Fruit fly (Drosophila melanogaster) whole organism, embryonic: ENCODE measurements around the gene CG14427.
A peak's percentile ranks its signal among the peaks of the same experiment; 100 is the strongest.

Experiments used
- Asciz ChIP-seq: fragments of 200-800 bp; sonication (Bioruptor generic); optimal IDR thresholded peaks from 2 replicates; lab custom pipeline; 2017; ENCODE audit warnings: missing biosample characterization, mild to moderate bottlenecking, missing genetic modification characterization, missing genetic modification reagents
- Atf-2 ChIP-seq: fragments of 200-800 bp; sonication (Bioruptor generic); optimal IDR thresholded peaks from 2 replicates; lab custom pipeline; 2016; ENCODE audit warnings: missing biosample characterization, missing genetic modification characterization
- Bdp1 ChIP-seq: fragments of 200-800 bp; sonication (Bioruptor generic); optimal IDR thresholded peaks from 3 replicates; lab custom pipeline; 2016; ENCODE audit warnings: missing biosample characterization, missing genetic modification characterization
- Blimp-1 ChIP-seq: fragments of 200-800 bp; sonication (Bioruptor generic); optimal IDR thresholded peaks from 3 replicates; lab custom pipeline; 2018; ENCODE audit warnings: missing biosample characterization, missing genetic modification characterization, mild to moderate bottlenecking, moderate library complexity, missing genetic modification reagents
- C15 ChIP-seq: fragments of 200-800 bp; sonication (Bioruptor generic); IDR thresholded peaks from 3 replicates; pipeline ENCODE4 v1.3.6; 2022; ENCODE audit warnings: missing biosample characterization, missing genetic modification characterization
- CG10543 ChIP-seq: fragments of 200-800 bp; sonication (Bioruptor generic); optimal IDR thresholded peaks from 3 replicates; lab custom pipeline; 2017; ENCODE audit warnings: missing biosample characterization, mild to moderate bottlenecking, missing genetic modification characterization, moderate library complexity
- CG11085 ChIP-seq: fragments of 200-800 bp; sonication (Bioruptor generic); IDR thresholded peaks from 2 replicates; pipeline ENCODE4 v1.3.6; 2022; ENCODE audit warnings: missing biosample characterization, missing genetic modification characterization
- CG11696 ChIP-seq: fragments of 200-800 bp; sonication (Bioruptor generic); IDR thresholded peaks from 2 replicates; pipeline ENCODE4 v1.3.6; 2022; ENCODE audit warnings: missing biosample characterization, missing genetic modification characterization
- CG12219 ChIP-seq: fragments of 200-800 bp; sonication (Bioruptor generic); optimal IDR thresholded peaks from 3 replicates; lab custom pipeline; 2018; ENCODE audit warnings: missing biosample characterization, mild to moderate bottlenecking, missing genetic modification characterization
- CG12299 ChIP-seq: fragments of 200-800 bp; sonication (Bioruptor generic); optimal IDR thresholded peaks from 2 replicates; lab custom pipeline; 2018; ENCODE audit warnings: missing biosample characterization, mild to moderate bottlenecking, missing genetic modification characterization
- CG12769 ChIP-seq: fragments of 200-800 bp; sonication (Bioruptor generic); optimal IDR thresholded peaks from 2 replicates; lab custom pipeline; 2019; ENCODE audit warnings: missing biosample characterization, mild to moderate bottlenecking, missing genetic modification characterization, moderate library complexity
- CG12942 ChIP-seq: fragments of 200-800 bp; sonication (Bioruptor generic); optimal IDR thresholded peaks from 3 replicates; lab custom pipeline; 2016; ENCODE audit warnings: missing biosample characterization, missing genetic modification characterization
- CG14050 ChIP-seq: fragments of 200-800 bp; sonication (Bioruptor generic); IDR thresholded peaks from 3 replicates; pipeline ENCODE4 v1.3.6; 2022; ENCODE audit warnings: missing biosample characterization, missing genetic modification characterization
- CG1529 ChIP-seq: fragments of 200-800 bp; sonication (Bioruptor generic); optimal IDR thresholded peaks from 3 replicates; lab custom pipeline; 2018; ENCODE audit warnings: missing biosample characterization, missing genetic modification characterization
- CG15514 ChIP-seq: fragments of 200-800 bp; sonication (Bioruptor generic); optimal IDR thresholded peaks from 3 replicates; lab custom pipeline; 2017; ENCODE audit warnings: missing biosample characterization, missing genetic modification characterization, mild to moderate bottlenecking, moderate library complexity, missing genetic modification reagents
- CG15696 ChIP-seq: fragments of 200-800 bp; sonication (Bioruptor generic); optimal IDR thresholded peaks from 2 replicates; lab custom pipeline; 2019; ENCODE audit warnings: missing biosample characterization, mild to moderate bottlenecking, missing genetic modification characterization, moderate library complexity
- CG2116 ChIP-seq: fragments of 200-800 bp; sonication (Bioruptor generic); optimal IDR thresholded peaks from 3 replicates; lab custom pipeline; 2018; ENCODE audit warnings: missing biosample characterization, mild to moderate bottlenecking, missing genetic modification characterization
- CG32767 ChIP-seq: fragments of 200-800 bp; sonication (Bioruptor generic); IDR thresholded peaks from 2 replicates; pipeline ENCODE4 v1.3.6; 2022; ENCODE audit warnings: missing biosample characterization, missing genetic modification characterization
- CG3407 ChIP-seq: fragments of 200-800 bp; sonication (Bioruptor generic); optimal IDR thresholded peaks from 2 replicates; lab custom pipeline; 2018; ENCODE audit warnings: missing biosample characterization, mild to moderate bottlenecking, missing genetic modification characterization
- CG34422 ChIP-seq: fragments of 200-800 bp; sonication (Bioruptor generic); IDR thresholded peaks from 3 replicates; pipeline ENCODE4 v1.3.6; 2022; ENCODE audit warnings: missing biosample characterization, missing genetic modification characterization
- CG3847 ChIP-seq: fragments of 200-800 bp; sonication (Bioruptor generic); IDR thresholded peaks from 2 replicates; pipeline ENCODE4 v1.3.6; 2022; ENCODE audit warnings: missing biosample characterization, missing genetic modification characterization
- CG5953 ChIP-seq: fragments of 200-800 bp; sonication (Bioruptor generic); IDR thresholded peaks from 2 replicates; pipeline ENCODE4 v1.3.6; 2022; ENCODE audit warnings: missing biosample characterization, missing genetic modification characterization
- CG6175 ChIP-seq: fragments of 200-800 bp; sonication (Bioruptor generic); IDR thresholded peaks from 3 replicates; pipeline ENCODE4 v1.3.6; 2022; ENCODE audit warnings: missing biosample characterization, missing genetic modification characterization
- CG6765 ChIP-seq: fragments of 200-800 bp; sonication (Bioruptor generic); optimal IDR thresholded peaks from 3 replicates; lab custom pipeline; 2017; ENCODE audit warnings: missing biosample characterization, mild to moderate bottlenecking, missing genetic modification characterization
- CG8478 ChIP-seq: fragments of >200 bp; optimal IDR thresholded peaks from 2 replicates; lab custom pipeline; 2018
- CG8924 ChIP-seq: fragments of 200-800 bp; optimal IDR thresholded peaks from 3 replicates; lab custom pipeline; 2019; ENCODE audit warnings: missing biosample characterization, mild to moderate bottlenecking, missing genetic modification characterization, moderate library complexity
- CG9215 ChIP-seq: fragments of 200-800 bp; sonication (Bioruptor generic); IDR thresholded peaks from 2 replicates; pipeline ENCODE4 v1.3.6; 2022; ENCODE audit warnings: missing biosample characterization, missing genetic modification characterization
- Dad ChIP-seq: fragments of 200-800 bp; sonication (Bioruptor generic); optimal IDR thresholded peaks from 3 replicates; lab custom pipeline; 2016; ENCODE audit warnings: missing biosample characterization, missing genetic modification characterization
- Dp ChIP-seq: fragments of 200-800 bp; sonication (Bioruptor generic); optimal IDR thresholded peaks from 2 replicates; lab custom pipeline; 2018; ENCODE audit warnings: missing biosample characterization, mild to moderate bottlenecking, missing genetic modification characterization, moderate library complexity
- Hey ChIP-seq: fragments of 200-800 bp; sonication (Bioruptor generic); optimal IDR thresholded peaks from 3 replicates; lab custom pipeline; 2018; ENCODE audit warnings: missing biosample characterization, mild to moderate bottlenecking, missing genetic modification characterization
- Hr3 ChIP-seq: fragments of 200-800 bp; sonication (Bioruptor generic); optimal IDR thresholded peaks from 3 replicates; lab custom pipeline; 2016; ENCODE audit warnings: missing biosample characterization, missing genetic modification characterization
- Oli ChIP-seq: fragments of 200-800 bp; sonication (Bioruptor generic); optimal IDR thresholded peaks from 2 replicates; lab custom pipeline; 2018; ENCODE audit warnings: missing biosample characterization, mild to moderate bottlenecking, missing genetic modification characterization, moderate library complexity
- Poxn ChIP-seq: fragments of 200-800 bp; sonication (Bioruptor generic); IDR thresholded peaks from 2 replicates; pipeline ENCODE4 v1.3.6; 2022; ENCODE audit warnings: missing biosample characterization, missing genetic modification characterization
- Sry-β ChIP-seq: fragments of 200-800 bp; sonication (Bioruptor generic); optimal IDR thresholded peaks from 2 replicates; lab custom pipeline; 2018; ENCODE audit warnings: missing biosample characterization, mild to moderate bottlenecking, missing genetic modification characterization, moderate library complexity
- Trl ChIP-seq, 3 experiments: fragments of >200 bp in 2 of 3; fragments of 200-800 bp in 1 of 3; sonication (Bioruptor generic) in 1 of 3; optimal IDR thresholded peaks; 2 replicates in 1 of 3; 3 replicates in 2 of 3; lab custom pipeline; 2016 to 2017; ENCODE audit warnings: missing biosample characterization in 1 of 3, missing genetic modification characterization in 1 of 3
- Xrp1 ChIP-seq: fragments of 200-800 bp; sonication (Bioruptor generic); IDR thresholded peaks from 2 replicates; pipeline ENCODE4 v1.3.6; 2022; ENCODE audit warnings: missing biosample characterization, missing genetic modification characterization
- bcd ChIP-seq: fragments of 200-800 bp; sonication (Bioruptor generic); optimal IDR thresholded peaks from 2 replicates; lab custom pipeline; 2017; ENCODE audit warnings: missing biosample characterization, mild to moderate bottlenecking, missing genetic modification characterization
- btn ChIP-seq: fragments of 200-800 bp; sonication (Bioruptor generic); optimal IDR thresholded peaks from 2 replicates; lab custom pipeline; 2016; ENCODE audit warnings: missing biosample characterization, missing genetic modification characterization
- chif ChIP-seq, 2 experiments: fragments of 200-800 bp; sonication (Bioruptor generic); optimal IDR thresholded peaks; 3 replicates each; lab custom pipeline; 2016; ENCODE audit warnings: missing biosample characterization in 2 of 2, missing genetic modification characterization in 2 of 2
- esg ChIP-seq: fragments of 200-800 bp; sonication (Bioruptor generic); conservative IDR thresholded peaks from 2 replicates; pipeline ENCODE4 v1.3.6; 2022; ENCODE audit warnings: missing biosample characterization, missing genetic modification characterization
- exex ChIP-seq: fragments of 200-800 bp; sonication (Bioruptor generic); optimal IDR thresholded peaks from 4 replicates; lab custom pipeline; 2018; ENCODE audit warnings: missing biosample characterization, mild to moderate bottlenecking, missing genetic modification characterization, moderate library complexity
- grau ChIP-seq: fragments of 200-800 bp; optimal IDR thresholded peaks from 3 replicates; lab custom pipeline; 2019; ENCODE audit warnings: missing biosample characterization, mild to moderate bottlenecking, missing genetic modification characterization, moderate library complexity
- mam ChIP-seq: fragments of 200-800 bp; sonication (Bioruptor generic); optimal IDR thresholded peaks from 3 replicates; lab custom pipeline; 2016; ENCODE audit warnings: missing biosample characterization, missing genetic modification characterization
- mirr ChIP-seq: fragments of 200-800 bp; sonication (Bioruptor generic); optimal IDR thresholded peaks from 3 replicates; lab custom pipeline; 2018; ENCODE audit warnings: missing biosample characterization, mild to moderate bottlenecking, missing genetic modification characterization
- odd ChIP-seq: fragments of 200-800 bp; sonication (Bioruptor generic); optimal IDR thresholded peaks from 2 replicates; lab custom pipeline; 2017; ENCODE audit warnings: missing biosample characterization, mild to moderate bottlenecking, missing genetic modification characterization
- ssp ChIP-seq: fragments of 200-800 bp; sonication (Bioruptor generic); IDR thresholded peaks from 2 replicates; pipeline ENCODE4 v1.3.6; 2022; ENCODE audit warnings: missing biosample characterization, missing genetic modification characterization
- tgo ChIP-seq: fragments of 200-800 bp; sonication (Bioruptor generic); IDR thresholded peaks from 3 replicates; pipeline ENCODE4 v1.3.6; 2022; ENCODE audit warnings: missing biosample characterization, missing genetic modification characterization
- usp ChIP-seq: fragments of >200 bp; optimal IDR thresholded peaks from 2 replicates; lab custom pipeline; 2017; ENCODE audit warnings: missing biosample characterization, missing genetic modification characterization
- vvl ChIP-seq: fragments of 200-800 bp; sonication (Bioruptor generic); IDR thresholded peaks from 2 replicates; pipeline ENCODE4 v1.3.6; 2022; ENCODE audit warnings: missing biosample characterization, missing genetic modification characterization
- zen ChIP-seq: fragments of 200-800 bp; sonication (Bioruptor generic); optimal IDR thresholded peaks from 3 replicates; lab custom pipeline; 2018; ENCODE audit warnings: missing biosample characterization, mild to moderate bottlenecking, missing genetic modification characterization, moderate library complexity

Gene CG14427

dm6 chrX:6993753-6994152, 46.6 kb upstream of the CG14427 start (continued):
- TF ChIP-seq CG12299 (peak; percentile 45), CG15514 (GFP tag; lab: Kevin White, UChicago) (peak; percentile 61), CG11085 (GFP tag; lab: Robert Waterston, UW) (peak; percentile 63), Asciz (GFP tag; lab: Kevin White, UChicago) (peak; percentile 27), usp (GFP tag; lab: Kevin White, UChicago) (no peak), vvl (GFP tag; lab: Robert Waterston, UW) (peak; percentile 89), CG6175 (GFP tag; lab: Robert Waterston, UW) (peak; percentile 62; the same call in 2 of the 3 replicates), ssp (GFP tag; lab: Robert Waterston, UW) (peak; percentile 53), bcd (GFP tag; lab: Kevin White, UChicago) (peak; percentile 73), mirr (GFP tag; lab: Kevin White, UChicago) (no peak), exex (tag; lab: Kevin White, UChicago) (peak; percentile 6), CG8924 (tag; lab: Kevin White, UChicago) (peak; percentile 52), Blimp-1 (GFP tag; lab: Kevin White, UChicago) (peak; percentile 63), Hey (tag; lab: Kevin White, UChicago) (no peak), CG6765 (GFP tag; lab: Kevin White, UChicago) (no peak), Atf-2 (GFP tag; lab: Kevin White, UChicago) (peak; percentile 46), CG11696 (GFP tag; lab: Robert Waterston, UW) (peak; percentile 57; the same call in 1 of the 2 replicates), CG3847 (peak; percentile 66), Poxn (GFP tag; lab: Robert Waterston, UW) (peak; percentile 20; the same call in 1 of the 2 replicates), Dad (GFP tag; lab: Kevin White, UChicago) (no peak), Oli (tag; lab: Kevin White, UChicago) (peak; percentile 70), CG12219 (GFP tag; lab: Kevin White, UChicago) (peak; percentile 62), CG15696 (peak; percentile 20), odd (peak; percentile 32), C15 (0 out of 3 replicates have a peak, but pooled peaks have one; percentile 59), CG5953 (GFP tag; lab: Robert Waterston, UW) (peak; percentile 74), Bdp1 (GFP tag; lab: Kevin White, UChicago) (peak; percentile 56), mam (GFP tag; lab: Kevin White, UChicago) (peak; percentile 74), CG32767 (GFP tag; lab: Robert Waterston, UW) (peak; percentile 55; the same call in 1 of the 2 replicates), CG9215 (GFP tag; lab: Robert Waterston, UW) (peak; percentile 72), esg (GFP tag; lab: Robert Waterston, UW) (peak; percentile 65), Hr3 (GFP tag; lab: Kevin White, UChicago) (peak; percentile 60), CG8478 (no peak), Trl (optimal IDR thresholded peaks at IDR 0.05; lab: Kevin White, UChicago) (peak in 1 of 2 experiments; percentile 35), Trl (GFP tag; optimal IDR thresholded peaks at IDR 0.05; lab: Kevin White, UChicago) (peak; percentile 46), CG12942 (GFP tag; lab: Kevin White, UChicago) (peak; percentile 33), Xrp1 (GFP tag; lab: Robert Waterston, UW) (peak; percentile 81), chif (GFP tag; optimal IDR thresholded peaks at IDR 0.05; lab: Kevin White, UChicago) (peak; percentile 68 to 71), CG3407 (GFP tag; lab: Kevin White, UChicago) (peak; percentile 52), tgo (GFP tag; lab: Robert Waterston, UW) (peak; percentile 85), grau (peak; percentile 49), CG12769 (tag; lab: Kevin White, UChicago) (peak; percentile 61), zen (peak; percentile 56), CG34422 (GFP tag; lab: Robert Waterston, UW) (peak; percentile 86), CG2116 (peak; percentile 13), Dp (no peak), btn (peak; percentile 35), Sry-β (GFP tag; lab: Kevin White, UChicago) (no peak), CG10543 (GFP tag; lab: Kevin White, UChicago) (peak; percentile 67), CG1529 (GFP tag; lab: Kevin White, UChicago) (peak; percentile 44), CG14050 (GFP tag; lab: Robert Waterston, UW) (peak; percentile 71; the same call in 2 of the 3 replicates)
